Fruit fly (Drosophila melanogaster) whole organism, embryonic: Measurements from ENCODE around the gene Svil.

Experiments used
- Bdp1 ChIP-seq: fragments of 200-800 bp; sonication (Bioruptor generic); optimal IDR thresholded peaks from 3 replicates; lab custom pipeline; 2016; ENCODE audit warnings: missing biosample characterization, missing genetic modification characterization
- Bgb ChIP-seq: fragments of 200-800 bp; sonication (Bioruptor generic); IDR thresholded peaks from 2 replicates; pipeline ENCODE4 v1.3.6; 2022; ENCODE audit warnings: missing biosample characterization, missing genetic modification characterization; ENCODE audit not compliant: partially characterized antibody
- BtbVII ChIP-seq: fragments of 200-800 bp; sonication (Bioruptor generic); optimal IDR thresholded peaks from 3 replicates; lab custom pipeline; 2017; ENCODE audit warnings: missing biosample characterization, mild to moderate bottlenecking, missing genetic modification characterization
- CG10979 ChIP-seq: fragments of 200-800 bp; sonication (Bioruptor generic); optimal IDR thresholded peaks from 2 replicates; lab custom pipeline; 2018; ENCODE audit warnings: missing biosample characterization, mild to moderate bottlenecking, missing genetic modification characterization, moderate library complexity
- CG11085 ChIP-seq: fragments of 200-800 bp; sonication (Bioruptor generic); IDR thresholded peaks from 2 replicates; pipeline ENCODE4 v1.3.6; 2022; ENCODE audit warnings: missing biosample characterization, missing genetic modification characterization
- CG1233 ChIP-seq: fragments of 200-800 bp; sonication (Bioruptor generic); optimal IDR thresholded peaks from 4 replicates; lab custom pipeline; 2018; ENCODE audit warnings: missing biosample characterization, mild to moderate bottlenecking, missing genetic modification characterization
- CG1602 ChIP-seq: fragments of 200-800 bp; sonication (Bioruptor generic); optimal IDR thresholded peaks from 3 replicates; lab custom pipeline; 2016; ENCODE audit warnings: missing biosample characterization, missing genetic modification characterization
- CG1832 ChIP-seq: fragments of 200-800 bp; sonication (Bioruptor generic); optimal IDR thresholded peaks from 2 replicates; lab custom pipeline; 2017; ENCODE audit warnings: missing biosample characterization, mild to moderate bottlenecking, missing genetic modification characterization, inconsistent platforms
- CG18619 ChIP-seq: fragments of 200-800 bp; sonication (Bioruptor generic); optimal IDR thresholded peaks from 3 replicates; lab custom pipeline; 2017; ENCODE audit warnings: missing biosample characterization, mild to moderate bottlenecking, missing genetic modification characterization
- CG2889 ChIP-seq: fragments of 200-800 bp; sonication (Bioruptor generic); IDR thresholded peaks from 3 replicates; pipeline ENCODE4 v1.3.6; 2022; ENCODE audit warnings: missing biosample characterization, missing genetic modification characterization
- CG3281 ChIP-seq: fragments of 200-800 bp; sonication (Bioruptor generic); optimal IDR thresholded peaks from 3 replicates; lab custom pipeline; 2017; ENCODE audit warnings: missing biosample characterization, mild to moderate bottlenecking, missing genetic modification characterization
- CG4360 ChIP-seq: fragments of 200-800 bp; sonication (Bioruptor generic); IDR thresholded peaks from 2 replicates; pipeline ENCODE4 v1.3.6; 2022; ENCODE audit warnings: missing biosample characterization, missing genetic modification characterization
- CG4820 ChIP-seq: fragments of 200-800 bp; sonication (Bioruptor generic); optimal IDR thresholded peaks from 3 replicates; lab custom pipeline; 2016; ENCODE audit warnings: missing biosample characterization, missing genetic modification characterization
- CG6175 ChIP-seq: fragments of 200-800 bp; sonication (Bioruptor generic); IDR thresholded peaks from 3 replicates; pipeline ENCODE4 v1.3.6; 2022; ENCODE audit warnings: missing biosample characterization, missing genetic modification characterization
- CG7556 ChIP-seq: fragments of 200-800 bp; sonication (Bioruptor generic); optimal IDR thresholded peaks from 2 replicates; lab custom pipeline; 2017; ENCODE audit warnings: missing biosample characterization, mild to moderate bottlenecking, missing genetic modification characterization
- CG8944 ChIP-seq: fragments of 200-800 bp; sonication (Bioruptor generic); optimal IDR thresholded peaks from 3 replicates; lab custom pipeline; 2016; ENCODE audit warnings: missing biosample characterization, missing genetic modification characterization
- CHES-1-like ChIP-seq: fragments of 200-800 bp; sonication (Bioruptor generic); optimal IDR thresholded peaks from 2 replicates; lab custom pipeline; 2016; ENCODE audit warnings: missing biosample characterization, missing genetic modification characterization
- D ChIP-seq, 2 experiments: fragments of 200-800 bp in 1 of 2; fragments of >200 bp in 1 of 2; sonication (Bioruptor generic) in 1 of 2; optimal IDR thresholded peaks; 2 replicates in 1 of 2; 3 replicates in 1 of 2; lab custom pipeline; 2017; ENCODE audit warnings: mild to moderate bottlenecking in 1 of 2, missing biosample characterization in 1 of 2, missing genetic modification characterization in 1 of 2, missing genetic modification reagents in 1 of 2
- E2f2 ChIP-seq: fragments of 200-800 bp; sonication (Bioruptor generic); IDR thresholded peaks from 2 replicates; pipeline ENCODE4 v1.3.6; 2022; ENCODE audit warnings: missing biosample characterization, missing genetic modification characterization
- Ets97D ChIP-seq: fragments of 200-800 bp; sonication (Bioruptor generic); optimal IDR thresholded peaks from 3 replicates; lab custom pipeline; 2016; ENCODE audit warnings: missing biosample characterization, missing genetic modification characterization
- Fer3 ChIP-seq: fragments of 200-800 bp; sonication (Bioruptor generic); optimal IDR thresholded peaks from 2 replicates; lab custom pipeline; 2018; ENCODE audit warnings: missing biosample characterization, mild to moderate bottlenecking, missing genetic modification characterization, moderate library complexity
- HLH4C ChIP-seq: fragments of 200-800 bp; sonication (Bioruptor generic); IDR thresholded peaks from 3 replicates; pipeline ENCODE4 v1.3.6; 2022; ENCODE audit warnings: missing biosample characterization, missing genetic modification characterization; ENCODE audit not compliant: partially characterized antibody
- Hr3 ChIP-seq: fragments of 200-800 bp; sonication (Bioruptor generic); optimal IDR thresholded peaks from 3 replicates; lab custom pipeline; 2016; ENCODE audit warnings: missing biosample characterization, missing genetic modification characterization
- Hsf ChIP-seq: fragments of 200-800 bp; sonication (Bioruptor generic); optimal IDR thresholded peaks from 3 replicates; lab custom pipeline; 2016; ENCODE audit warnings: missing biosample characterization, missing genetic modification characterization
- MBD-R2 ChIP-seq: fragments of 200-800 bp; sonication (Bioruptor generic); IDR thresholded peaks from 2 replicates; pipeline ENCODE4 v1.3.6; 2022; ENCODE audit warnings: missing biosample characterization, missing genetic modification characterization
- Meics ChIP-seq: fragments of 200-800 bp; sonication (Bioruptor generic); optimal IDR thresholded peaks from 2 replicates; lab custom pipeline; 2017; ENCODE audit warnings: missing biosample characterization, mild to moderate bottlenecking, missing genetic modification characterization
- Rx ChIP-seq: fragments of 200-800 bp; sonication (Bioruptor generic); IDR thresholded peaks from 2 replicates; pipeline ENCODE4 v1.3.6; 2022; ENCODE audit warnings: missing biosample characterization, missing genetic modification characterization
- Sox102F ChIP-seq: fragments of 200-800 bp; sonication (Bioruptor generic); optimal IDR thresholded peaks from 2 replicates; lab custom pipeline; 2018; ENCODE audit warnings: missing biosample characterization, mild to moderate bottlenecking, missing genetic modification characterization, moderate library complexity
- Vsx1 ChIP-seq: fragments of 200-800 bp; sonication (Bioruptor generic); optimal IDR thresholded peaks from 2 replicates; lab custom pipeline; 2017; ENCODE audit warnings: missing biosample characterization, mild to moderate bottlenecking, missing genetic modification characterization, missing genetic modification reagents
- YL-1 ChIP-seq: fragments of 200-800 bp; sonication (Bioruptor generic); optimal IDR thresholded peaks from 3 replicates; lab custom pipeline; 2017; ENCODE audit warnings: missing biosample characterization, mild to moderate bottlenecking, missing genetic modification characterization
- amos ChIP-seq: fragments of 200-800 bp; sonication (Bioruptor generic); IDR thresholded peaks from 2 replicates; pipeline ENCODE4 v1.3.6; 2022; ENCODE audit warnings: missing biosample characterization, missing genetic modification characterization; ENCODE audit not compliant: partially characterized antibody
- aop ChIP-seq: fragments of 200-800 bp; sonication (Bioruptor generic); IDR thresholded peaks from 2 replicates; pipeline ENCODE4 v1.3.6; 2022; ENCODE audit warnings: missing biosample characterization, missing genetic modification characterization
- az2 ChIP-seq: fragments of 200-800 bp; sonication (Bioruptor generic); optimal IDR thresholded peaks from 3 replicates; lab custom pipeline; 2016; ENCODE audit warnings: missing biosample characterization, missing genetic modification characterization
- bab2 ChIP-seq: fragments of 200-800 bp; sonication (Bioruptor generic); optimal IDR thresholded peaks from 2 replicates; lab custom pipeline; 2016; ENCODE audit warnings: missing biosample characterization, missing genetic modification characterization
- bbx ChIP-seq: fragments of 200-800 bp; sonication (Bioruptor generic); IDR thresholded peaks from 2 replicates; pipeline ENCODE4 v1.3.6; 2022; ENCODE audit warnings: missing biosample characterization, missing genetic modification characterization; ENCODE audit not compliant: partially characterized antibody
- crc ChIP-seq: fragments of 200-800 bp; sonication (Bioruptor generic); optimal IDR thresholded peaks from 2 replicates; lab custom pipeline; 2016; ENCODE audit warnings: missing biosample characterization, missing genetic modification characterization
- fd3F ChIP-seq: fragments of 200-800 bp; sonication (Bioruptor generic); optimal IDR thresholded peaks from 2 replicates; lab custom pipeline; 2018; ENCODE audit warnings: missing biosample characterization, mild to moderate bottlenecking, missing genetic modification characterization, moderate library complexity
- gem ChIP-seq: fragments of 200-800 bp; sonication (Bioruptor generic); optimal IDR thresholded peaks from 2 replicates; lab custom pipeline; 2019; ENCODE audit warnings: missing biosample characterization, mild to moderate bottlenecking, missing genetic modification characterization, moderate library complexity
- grau ChIP-seq: fragments of 200-800 bp; optimal IDR thresholded peaks from 3 replicates; lab custom pipeline; 2019; ENCODE audit warnings: missing biosample characterization, mild to moderate bottlenecking, missing genetic modification characterization, moderate library complexity
- h ChIP-seq: fragments of >200 bp; optimal IDR thresholded peaks from 2 replicates; lab custom pipeline; 2017
- insv ChIP-seq, 2 experiments: fragments of 200-800 bp; sonication (Bioruptor generic); optimal IDR thresholded peaks; 3 replicates each; lab custom pipeline; 2016 to 2018; ENCODE audit warnings: missing biosample characterization in 2 of 2, missing genetic modification characterization in 2 of 2
- nmo ChIP-seq: fragments of 200-800 bp; sonication (Bioruptor generic); optimal IDR thresholded peaks from 2 replicates; lab custom pipeline; 2018; ENCODE audit warnings: missing biosample characterization, mild to moderate bottlenecking, missing genetic modification characterization, moderate library complexity
- pros ChIP-seq: fragments of 200-800 bp; sonication (Bioruptor generic); optimal IDR thresholded peaks from 3 replicates; lab custom pipeline; 2019; ENCODE audit warnings: missing biosample characterization, mild to moderate bottlenecking, missing genetic modification characterization, moderate library complexity
- salm ChIP-seq: fragments of 200-800 bp; sonication (Bioruptor generic); optimal IDR thresholded peaks from 2 replicates; lab custom pipeline; 2018; ENCODE audit warnings: missing biosample characterization, mild to moderate bottlenecking, missing genetic modification characterization
- seq ChIP-seq: fragments of 200-800 bp; sonication (Bioruptor generic); IDR thresholded peaks from 2 replicates; pipeline ENCODE4 v1.3.6; 2022; ENCODE audit warnings: missing biosample characterization, missing genetic modification characterization
- sisA ChIP-seq: fragments of 200-800 bp; sonication (Bioruptor generic); IDR thresholded peaks from 2 replicates; pipeline ENCODE4 v1.3.6; 2022; ENCODE audit warnings: missing biosample characterization, missing genetic modification characterization
- slou ChIP-seq: fragments of 200-800 bp; sonication (Bioruptor generic); optimal IDR thresholded peaks from 3 replicates; lab custom pipeline; 2016; ENCODE audit warnings: missing biosample characterization, missing genetic modification characterization
- slp2 ChIP-seq: fragments of 200-800 bp; sonication (Bioruptor generic); optimal IDR thresholded peaks from 2 replicates; lab custom pipeline; 2016; ENCODE audit warnings: missing biosample characterization, missing genetic modification characterization
- sna ChIP-seq: fragments of 200-800 bp; sonication (Bioruptor generic); IDR thresholded peaks from 2 replicates; pipeline ENCODE4 v1.3.6; 2022; ENCODE audit warnings: missing biosample characterization, missing genetic modification characterization; ENCODE audit not compliant: partially characterized antibody
- unc-4 ChIP-seq: fragments of 200-800 bp; sonication (Bioruptor generic); IDR thresholded peaks from 2 replicates; pipeline ENCODE4 v1.3.6; 2022; ENCODE audit warnings: missing biosample characterization, missing genetic modification characterization; ENCODE audit not compliant: partially characterized antibody

Svil gene

dm6 chr3L:2501764-2502163, 124.3 kb downstream of the Svil start (continued):
- peak; percentile 56 for TF ChIP-seq CG11085 (GFP tag; lab: Robert Waterston, UW)
- peak; percentile 76 for TF ChIP-seq gem
- TF ChIP-seq sna = no peak
- TF ChIP-seq Vsx1 (GFP tag; lab: Kevin White, UChicago) = peak; percentile 58
- TF ChIP-seq CG4820 (GFP tag; lab: Kevin White, UChicago) = no peak
- TF ChIP-seq HLH4C (GFP tag; lab: Robert Waterston, UW) = no peak
- peak; percentile 49 for TF ChIP-seq CHES-1-like (GFP tag; lab: Kevin White, UChicago)
- peak; percentile 21 for TF ChIP-seq Bdp1 (GFP tag; lab: Kevin White, UChicago)
- TF ChIP-seq Ets97D (GFP tag; lab: Kevin White, UChicago) = peak; percentile 15
- TF ChIP-seq grau (tag; lab: Kevin White, UChicago) = peak; percentile 77
- TF ChIP-seq unc-4 (GFP tag; lab: Robert Waterston, UW) = no peak
- peak; percentile 25 for TF ChIP-seq crc (GFP tag; lab: Kevin White, UChicago)
- TF ChIP-seq MBD-R2 (GFP tag; lab: Robert Waterston, UW) = peak; percentile 58; the same call in 1 of the 2 replicates
- peak; percentile 76 for TF ChIP-seq Fer3 (tag; lab: Kevin White, UChicago)
- TF ChIP-seq salm (tag; lab: Kevin White, UChicago) = no peak
- peak; percentile 63 for TF ChIP-seq CG7556
- no peak for TF ChIP-seq aop (GFP tag; lab: Robert Waterston, UW)
- TF ChIP-seq slou (GFP tag; lab: Kevin White, UChicago) = peak; percentile 5
- TF ChIP-seq amos (GFP tag; lab: Robert Waterston, UW) = no peak
- TF ChIP-seq Meics (GFP tag; lab: Kevin White, UChicago) = peak; percentile 87
- peak; percentile 24 for TF ChIP-seq nmo (GFP tag; lab: Kevin White, UChicago)
- peak; percentile 17 for TF ChIP-seq Hr3 (GFP tag; lab: Kevin White, UChicago)
- peak; percentile 73 for TF ChIP-seq Hsf (GFP tag; lab: Kevin White, UChicago)
- no peak for TF ChIP-seq bbx
- no peak for TF ChIP-seq Bgb (GFP tag; lab: Robert Waterston, UW)
- peak; percentile 0 for TF ChIP-seq CG1602 (GFP tag; lab: Kevin White, UChicago)
- TF ChIP-seq D (optimal IDR thresholded peaks at IDR 0.05; lab: Kevin White, UChicago) = no peak
- TF ChIP-seq D (GFP tag; optimal IDR thresholded peaks at IDR 0.05; lab: Kevin White, UChicago) = no peak
- peak; percentile 77 for TF ChIP-seq seq (GFP tag; lab: Robert Waterston, UW)
- peak; percentile 42 for TF ChIP-seq CG1233 (GFP tag; lab: Kevin White, UChicago)
- no peak for TF ChIP-seq slp2 (GFP tag; lab: Kevin White, UChicago)
- no peak for TF ChIP-seq pros
- TF ChIP-seq E2f2 (GFP tag; lab: Robert Waterston, UW) = peak; percentile 28; the same call in 1 of the 2 replicates
- TF ChIP-seq CG18619 (GFP tag; lab: Kevin White, UChicago) = peak; percentile 62
- peak; percentile 47 for TF ChIP-seq bab2
- no peak for TF ChIP-seq YL-1 (GFP tag; lab: Kevin White, UChicago)
- TF ChIP-seq BtbVII (GFP tag; lab: Kevin White, UChicago) = peak; percentile 75
- TF ChIP-seq Rx (GFP tag; lab: Robert Waterston, UW) = no peak
- peak; percentile 41 for TF ChIP-seq Sox102F (GFP tag; lab: Kevin White, UChicago)
- TF ChIP-seq CG8944 = peak; percentile 26
- no peak for TF ChIP-seq h
- TF ChIP-seq insv (GFP tag; optimal IDR thresholded peaks at IDR 0.05; lab: Kevin White, UChicago) = no peak
- no peak for TF ChIP-seq CG10979
- no peak for TF ChIP-seq CG4360 (GFP tag; lab: Robert Waterston, UW)
- TF ChIP-seq sisA (GFP tag; lab: Robert Waterston, UW) = peak; percentile 38
- peak; percentile 71 for TF ChIP-seq fd3F (GFP tag; lab: Kevin White, UChicago)
- TF ChIP-seq CG2889 (GFP tag; lab: Robert Waterston, UW) = peak; percentile 56; the same call in 1 of the 3 replicates
- TF ChIP-seq CG3281 = peak; percentile 76
- no peak for TF ChIP-seq CG1832 (GFP tag; lab: Kevin White, UChicago)
- TF ChIP-seq az2 = peak; percentile 49
- TF ChIP-seq CG6175 (GFP tag; lab: Robert Waterston, UW) = peak; percentile 77; the same call in 1 of the 3 replicates
